Fruit fly (Drosophila melanogaster) whole organism, prepupa: Measurements from ENCODE around the gene CG5191.

Experiments used
- CG16779 ChIP-seq: fragments of 200-800 bp; sonication (Bioruptor generic); optimal IDR thresholded peaks from 3 replicates; lab custom pipeline; 2017; ENCODE audit warnings: missing biosample characterization, mild to moderate bottlenecking, missing genetic modification characterization
- CG6854 ChIP-seq: fragments of 200-800 bp; sonication (Bioruptor generic); optimal IDR thresholded peaks from 2 replicates; lab custom pipeline; 2017; ENCODE audit warnings: missing biosample characterization, mild to moderate bottlenecking, missing genetic modification characterization
- pdm3 ChIP-seq: fragments of 200-800 bp; sonication (Bioruptor generic); optimal IDR thresholded peaks from 3 replicates; lab custom pipeline; 2016; ENCODE audit warnings: missing biosample characterization, missing genetic modification characterization

DNA sequence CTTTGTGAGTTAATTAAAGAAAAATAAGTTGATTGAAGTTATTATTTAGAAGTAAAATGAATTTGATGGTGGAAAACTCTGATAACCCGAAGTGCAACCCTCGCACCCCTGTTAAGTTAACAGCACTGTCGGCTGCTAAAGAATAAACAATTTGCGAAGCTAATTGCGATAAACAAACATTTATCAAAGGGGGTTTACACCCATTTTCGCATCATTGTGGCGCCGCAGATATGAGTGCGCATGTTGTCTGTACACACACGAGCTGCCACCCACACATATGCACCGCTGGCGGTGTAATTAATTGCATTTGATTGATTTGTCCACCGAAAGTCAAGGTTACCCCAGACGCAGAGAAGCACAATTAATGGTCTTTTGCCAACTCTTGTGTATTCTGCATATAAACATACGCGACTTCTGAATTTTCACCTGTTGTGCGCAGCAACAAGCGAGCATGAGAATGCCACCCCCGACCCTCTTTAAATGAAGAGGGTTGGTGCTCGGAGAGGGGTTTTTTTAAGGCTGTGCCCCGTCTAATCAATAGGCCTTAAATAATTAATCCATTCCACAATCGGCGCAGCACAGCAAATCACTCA is 9.1 kb upstream of the CG5191 start:
- no peak for TF ChIP-seq CG6854
- no peak for TF ChIP-seq pdm3 (GFP tag; lab: Kevin White, UChicago)
- TF ChIP-seq CG16779 (tag; lab: Kevin White, UChicago) = no peak
